Worm (Caenorhabditis elegans): Measurements from ENCODE around the gene math-41.

ce11 chrII:1806358-1806757, 18.1 kb upstream of the math-41 start, which contains the start of gene C08F1.12:
- TF ChIP-seq tab-1 (GFP tag; IDR thresholded peaks at IDR 0.05): no peak
- TF ChIP-seq med-1 (GFP tag; optimal IDR thresholded peaks at IDR 0.05; ENCODE audit: insufficient read depth): no peak
- TF ChIP-seq klf-2 (GFP tag; conservative IDR thresholded peaks at IDR 0.05): no peak
- no peak for TF ChIP-seq T22C8.4 (GFP tag; IDR thresholded peaks at IDR 0.05)
- no peak for TF ChIP-seq flt-1 (GFP tag; IDR thresholded peaks at IDR 0.05)
- no peak for TF ChIP-seq ztf-23 (GFP tag; IDR thresholded peaks at IDR 0.05)
- TF ChIP-seq cog-1 (tag; optimal IDR thresholded peaks at IDR 0.05): no peak

Measured in whole organism, midembryonic.